Worm (Caenorhabditis elegans) whole organism, early embryonic: ENCODE data around the gene srw-113.
"Not testable (repeated sequence)": the region's sequence is repeated elsewhere in the genome, so short reads cannot be mapped to it uniquely, and the experiment has no call there.

Source experiments
- B0310.2 ChIP-seq: sonication (generic microtip); optimal IDR thresholded peaks from 2 replicates; lab custom pipeline; 2016; ENCODE audit warnings: mild to moderate bottlenecking, missing genetic modification characterization, missing compliant biosample characterization
- aly-1 ChIP-seq: sonication (generic microtip); optimal IDR thresholded peaks from 2 replicates; lab custom pipeline; 2016; ENCODE audit warnings: missing genetic modification characterization, missing compliant biosample characterization
- ama-1 ChIP-seq: fragments of 150-350 bp; optimal IDR thresholded peaks from 2 replicates; lab custom pipeline; 2014
- ceh-36 ChIP-seq: sonication (generic microtip); optimal IDR thresholded peaks from 2 replicates; lab custom pipeline; 2016; ENCODE audit warnings: missing genetic modification characterization, inconsistent platforms, missing compliant biosample characterization
- flt-1 ChIP-seq: fragments of 200-800 bp; sonication (Bioruptor generic); IDR thresholded peaks from 2 replicates; pipeline ENCODE4 v1.3.6; 2022; ENCODE audit warnings: missing genetic modification characterization, missing compliant biosample characterization
- hmg-4 ChIP-seq: fragments of 200-800 bp; sonication (Bioruptor generic); optimal IDR thresholded peaks from 2 replicates; lab custom pipeline; 2018; ENCODE audit warnings: mild to moderate bottlenecking, missing genetic modification characterization, missing compliant biosample characterization
- scrt-1 ChIP-seq: fragments of 200-800 bp; sonication (Bioruptor generic); IDR thresholded peaks from 2 replicates; pipeline ENCODE4 v1.3.6; 2022; ENCODE audit warnings: missing genetic modification characterization, missing compliant biosample characterization
- tbx-11 ChIP-seq: fragments of 200-800 bp; sonication (Bioruptor generic); IDR thresholded peaks from 2 replicates; pipeline ENCODE4 v1.3.6; 2022; ENCODE audit warnings: missing genetic modification characterization, missing compliant biosample characterization
- tbx-37 ChIP-seq: fragments of 200-800 bp; sonication (Bioruptor generic); conservative IDR thresholded peaks from 2 replicates; pipeline ENCODE4 v1.3.6; 2022; ENCODE audit warnings: missing genetic modification reagents, missing genetic modification characterization, missing compliant biosample characterization

DNA sequence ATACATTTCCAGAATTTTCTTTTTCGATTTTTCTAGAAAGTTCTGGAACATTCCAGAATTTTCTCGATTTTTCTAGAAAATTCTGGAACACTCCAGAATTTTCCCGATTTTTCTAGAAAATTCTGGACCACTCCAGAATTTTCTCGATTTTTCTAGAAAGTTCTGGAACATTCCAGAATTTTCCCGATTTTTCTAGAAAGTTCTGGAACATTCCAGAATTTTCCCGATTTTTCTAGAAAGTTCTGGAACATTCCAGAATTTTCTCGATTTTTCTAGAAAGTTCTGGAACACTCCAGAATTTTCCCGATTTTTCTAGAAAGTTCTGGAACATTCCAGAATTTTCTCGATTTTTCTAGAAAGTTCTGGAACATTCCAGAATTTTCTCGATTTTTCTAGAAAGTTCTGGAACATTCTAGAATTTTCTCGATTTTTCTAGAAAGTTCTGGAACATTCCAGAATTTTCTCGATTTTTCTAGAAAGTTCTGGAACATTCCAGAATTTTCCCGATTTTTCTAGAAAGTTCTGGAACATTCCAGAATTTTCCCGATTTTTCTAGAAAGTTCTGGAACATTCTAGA, 12.1 kb upstream of the srw-113 start:
- not testable (repeated sequence) for TF ChIP-seq B0310.2 (tag; lab: Kevin White, UChicago); hmg-4 (GFP tag; lab: Kevin White, UChicago); tbx-11 (GFP tag; lab: Robert Waterston, UW); ceh-36 (tag; lab: Kevin White, UChicago); ama-1 (lab: Kevin White, UChicago); tbx-37 (GFP tag; lab: Robert Waterston, UW); scrt-1 (GFP tag; lab: Robert Waterston, UW); aly-1
- TF ChIP-seq flt-1 (GFP tag; lab: Robert Waterston, UW): peak; percentile 51; the same call in 1 of the 2 replicates
